Fruit fly (Drosophila melanogaster) whole organism, embryonic: ENCODE results near the gene CG33795.

ENCODE experiments used
- Atf3 ChIP-seq: fragments of 200-800 bp; sonication (Bioruptor generic); optimal IDR thresholded peaks from 3 replicates; lab custom pipeline; 2016; ENCODE audit warnings: missing biosample characterization, missing genetic modification characterization
- CG1024 ChIP-seq: fragments of 200-800 bp; sonication (Bioruptor generic); IDR thresholded peaks from 2 replicates; pipeline ENCODE4 v1.3.6; 2022; ENCODE audit warnings: missing biosample characterization, missing genetic modification characterization
- CG10565 ChIP-seq: fragments of 200-800 bp; sonication (Bioruptor generic); optimal IDR thresholded peaks from 3 replicates; lab custom pipeline; 2016; ENCODE audit warnings: missing biosample characterization, mild to moderate bottlenecking, missing genetic modification characterization
- CG11696 ChIP-seq: fragments of 200-800 bp; sonication (Bioruptor generic); IDR thresholded peaks from 2 replicates; pipeline ENCODE4 v1.3.6; 2022; ENCODE audit warnings: missing biosample characterization, missing genetic modification characterization
- CG12155 ChIP-seq: fragments of 200-800 bp; sonication (Bioruptor generic); optimal IDR thresholded peaks from 3 replicates; lab custom pipeline; 2016; ENCODE audit warnings: missing biosample characterization, missing genetic modification characterization
- CG12942 ChIP-seq: fragments of 200-800 bp; sonication (Bioruptor generic); optimal IDR thresholded peaks from 3 replicates; lab custom pipeline; 2016; ENCODE audit warnings: missing biosample characterization, missing genetic modification characterization
- CG13894 ChIP-seq: fragments of 200-800 bp; sonication (Bioruptor generic); optimal IDR thresholded peaks from 3 replicates; lab custom pipeline; 2018; ENCODE audit warnings: missing biosample characterization, mild to moderate bottlenecking, missing genetic modification characterization, moderate library complexity
- CG14441 ChIP-seq: fragments of 200-800 bp; sonication (Bioruptor generic); IDR thresholded peaks from 2 replicates; pipeline ENCODE4 v1.3.6; 2022; ENCODE audit warnings: missing biosample characterization, missing genetic modification characterization
- CG17568 ChIP-seq: fragments of 200-800 bp; sonication (Bioruptor generic); optimal IDR thresholded peaks from 2 replicates; lab custom pipeline; 2018; ENCODE audit warnings: missing biosample characterization, mild to moderate bottlenecking, missing genetic modification characterization, moderate library complexity
- CG2129 ChIP-seq: fragments of 200-800 bp; sonication (Bioruptor generic); IDR thresholded peaks from 2 replicates; pipeline ENCODE4 v1.3.6; 2022; ENCODE audit warnings: missing biosample characterization, missing genetic modification characterization; ENCODE audit not compliant: partially characterized antibody
- CG31224 ChIP-seq: fragments of 200-800 bp; sonication (Bioruptor generic); IDR thresholded peaks from 2 replicates; pipeline ENCODE4 v1.3.6; 2022; ENCODE audit warnings: missing biosample characterization, missing genetic modification characterization
- CG33213 ChIP-seq: fragments of 200-800 bp; sonication (Bioruptor generic); optimal IDR thresholded peaks from 3 replicates; lab custom pipeline; 2016; ENCODE audit warnings: missing biosample characterization, missing genetic modification characterization
- CG4424 ChIP-seq: fragments of 200-800 bp; sonication (Bioruptor generic); optimal IDR thresholded peaks from 3 replicates; lab custom pipeline; 2016; ENCODE audit warnings: missing biosample characterization, missing genetic modification characterization
- CG4707 ChIP-seq: fragments of 200-800 bp; sonication (Bioruptor generic); optimal IDR thresholded peaks from 2 replicates; lab custom pipeline; 2018; ENCODE audit warnings: missing biosample characterization, mild to moderate bottlenecking, missing genetic modification characterization, moderate library complexity
- CG4854 ChIP-seq: fragments of 200-800 bp; sonication (Bioruptor generic); optimal IDR thresholded peaks from 2 replicates; lab custom pipeline; 2016; ENCODE audit warnings: missing biosample characterization, missing genetic modification characterization, inconsistent platforms
- CG5245 ChIP-seq: fragments of 200-800 bp; sonication (Bioruptor generic); optimal IDR thresholded peaks from 3 replicates; lab custom pipeline; 2016; ENCODE audit warnings: missing biosample characterization, missing genetic modification characterization
- CG6272 ChIP-seq: fragments of 200-800 bp; sonication (Bioruptor generic); IDR thresholded peaks from 2 replicates; pipeline ENCODE4 v1.3.6; 2022; ENCODE audit warnings: missing biosample characterization, missing genetic modification characterization
- CG6654 ChIP-seq: fragments of 200-800 bp; sonication (Bioruptor generic); optimal IDR thresholded peaks from 2 replicates; lab custom pipeline; 2017; ENCODE audit warnings: missing biosample characterization, mild to moderate bottlenecking, missing genetic modification characterization
- CG6854 ChIP-seq: fragments of 200-800 bp; sonication (Bioruptor generic); optimal IDR thresholded peaks from 3 replicates; lab custom pipeline; 2017; ENCODE audit warnings: missing biosample characterization, mild to moderate bottlenecking, missing genetic modification characterization
- CG7928 ChIP-seq: fragments of 200-800 bp; sonication (Bioruptor generic); optimal IDR thresholded peaks from 2 replicates; lab custom pipeline; 2017; ENCODE audit warnings: missing biosample characterization, mild to moderate bottlenecking, missing genetic modification characterization
- CG8388 ChIP-seq: fragments of 200-800 bp; sonication (Bioruptor generic); optimal IDR thresholded peaks from 2 replicates; lab custom pipeline; 2019; ENCODE audit warnings: missing biosample characterization, mild to moderate bottlenecking, missing genetic modification characterization, moderate library complexity
- CG8478 ChIP-seq: fragments of >200 bp; optimal IDR thresholded peaks from 2 replicates; lab custom pipeline; 2018
- CG9609 ChIP-seq: fragments of 200-800 bp; sonication (Bioruptor generic); optimal IDR thresholded peaks from 3 replicates; lab custom pipeline; 2016; ENCODE audit warnings: missing biosample characterization, missing genetic modification characterization
- Camta ChIP-seq: fragments of 200-800 bp; sonication (Bioruptor generic); optimal IDR thresholded peaks from 2 replicates; lab custom pipeline; 2016; ENCODE audit warnings: missing biosample characterization, missing genetic modification characterization
- GATAe ChIP-seq: fragments of 200-800 bp; sonication (Bioruptor generic); conservative IDR thresholded peaks from 2 replicates; pipeline ENCODE4 v1.3.6; 2022; ENCODE audit warnings: missing biosample characterization, missing genetic modification characterization
- HLH3B ChIP-seq: fragments of 200-800 bp; sonication (Bioruptor generic); IDR thresholded peaks from 2 replicates; pipeline ENCODE4 v1.3.6; 2022; ENCODE audit warnings: missing biosample characterization, missing genetic modification characterization
- NFAT ChIP-seq: fragments of 200-800 bp; sonication (Bioruptor generic); IDR thresholded peaks from 2 replicates; pipeline ENCODE4 v1.3.6; 2022; ENCODE audit warnings: missing biosample characterization, missing genetic modification characterization
- Rfx ChIP-seq: fragments of 200-800 bp; sonication (Bioruptor generic); IDR thresholded peaks from 2 replicates; pipeline ENCODE4 v1.3.6; 2022; ENCODE audit warnings: missing biosample characterization, missing genetic modification characterization
- Ssrp ChIP-seq: fragments of 200-800 bp; sonication (Bioruptor generic); optimal IDR thresholded peaks from 2 replicates; lab custom pipeline; 2018; ENCODE audit warnings: missing biosample characterization, mild to moderate bottlenecking, missing genetic modification characterization, moderate library complexity
- Usf ChIP-seq: fragments of 200-800 bp; sonication (Bioruptor generic); optimal IDR thresholded peaks from 2 replicates; lab custom pipeline; 2017; ENCODE audit warnings: missing genotype, missing biosample characterization, missing genetic modification characterization
- abd-A ChIP-seq: fragments of 200-800 bp; sonication (Bioruptor generic); optimal IDR thresholded peaks from 3 replicates; lab custom pipeline; 2019; ENCODE audit warnings: missing biosample characterization, mild to moderate bottlenecking, missing genetic modification characterization, moderate library complexity
- ash1 ChIP-seq: fragments of 200-800 bp; sonication (Bioruptor generic); optimal IDR thresholded peaks from 2 replicates; lab custom pipeline; 2018; ENCODE audit warnings: missing biosample characterization, mild to moderate bottlenecking, missing genetic modification characterization
- ato ChIP-seq: fragments of 200-800 bp; sonication (Bioruptor generic); IDR thresholded peaks from 2 replicates; pipeline ENCODE4 v1.3.6; 2022; ENCODE audit warnings: missing biosample characterization, missing genetic modification characterization; ENCODE audit not compliant: partially characterized antibody
- bcd ChIP-seq: fragments of 200-800 bp; sonication (Bioruptor generic); optimal IDR thresholded peaks from 2 replicates; lab custom pipeline; 2017; ENCODE audit warnings: missing biosample characterization, mild to moderate bottlenecking, missing genetic modification characterization
- bigmax ChIP-seq: fragments of 200-800 bp; sonication (Bioruptor generic); optimal IDR thresholded peaks from 2 replicates; lab custom pipeline; 2018; ENCODE audit warnings: missing biosample characterization, mild to moderate bottlenecking, missing genetic modification characterization
- cas ChIP-seq: fragments of 200-800 bp; sonication (Bioruptor generic); IDR thresholded peaks from 2 replicates; pipeline ENCODE4 v1.3.6; 2022; ENCODE audit warnings: missing biosample characterization, missing genetic modification characterization
- dpn ChIP-seq, 2 experiments: fragments of 200-800 bp; sonication (Bioruptor generic); optimal IDR thresholded peaks; 3 replicates each; lab custom pipeline; 2016; ENCODE audit warnings: missing biosample characterization in 2 of 2, missing genetic modification characterization in 2 of 2
- her ChIP-seq: fragments of 200-800 bp; sonication (Bioruptor generic); optimal IDR thresholded peaks from 2 replicates; lab custom pipeline; 2016; ENCODE audit warnings: missing biosample characterization, missing genetic modification characterization
- hth ChIP-seq: fragments of >200 bp; optimal IDR thresholded peaks from 2 replicates; lab custom pipeline; 2017; ENCODE audit warnings: inconsistent platforms
- kay ChIP-seq: fragments of 200-800 bp; sonication (Bioruptor generic); optimal IDR thresholded peaks from 2 replicates; lab custom pipeline; 2016; ENCODE audit warnings: missing biosample characterization, missing genetic modification characterization
- mam ChIP-seq: fragments of 200-800 bp; sonication (Bioruptor generic); optimal IDR thresholded peaks from 3 replicates; lab custom pipeline; 2016; ENCODE audit warnings: missing biosample characterization, missing genetic modification characterization
- nerfin-1 ChIP-seq: fragments of 200-800 bp; sonication (Bioruptor generic); optimal IDR thresholded peaks from 3 replicates; lab custom pipeline; 2019; ENCODE audit warnings: missing biosample characterization, mild to moderate bottlenecking, missing genetic modification characterization, moderate library complexity
- nom ChIP-seq: fragments of 200-800 bp; sonication (Bioruptor generic); optimal IDR thresholded peaks from 2 replicates; lab custom pipeline; 2017; ENCODE audit warnings: missing biosample characterization, missing genetic modification characterization, mild to moderate bottlenecking, moderate library complexity, missing genetic modification reagents
- pb ChIP-seq: fragments of 200-800 bp; sonication (Bioruptor generic); optimal IDR thresholded peaks from 3 replicates; lab custom pipeline; 2016; ENCODE audit warnings: missing biosample characterization, missing genetic modification characterization
- run ChIP-seq: fragments of 200-800 bp; sonication (Bioruptor generic); optimal IDR thresholded peaks from 3 replicates; lab custom pipeline; 2018; ENCODE audit warnings: missing biosample characterization, mild to moderate bottlenecking, missing genetic modification characterization
- salm ChIP-seq: fragments of 200-800 bp; sonication (Bioruptor generic); optimal IDR thresholded peaks from 2 replicates; lab custom pipeline; 2018; ENCODE audit warnings: missing biosample characterization, mild to moderate bottlenecking, missing genetic modification characterization
- sob ChIP-seq: fragments of 200-800 bp; sonication (Bioruptor generic); IDR thresholded peaks from 2 replicates; pipeline ENCODE4 v1.3.6; 2022; ENCODE audit warnings: missing biosample characterization, missing genetic modification characterization
- unpg ChIP-seq: fragments of 200-800 bp; sonication (Bioruptor generic); optimal IDR thresholded peaks from 3 replicates; lab custom pipeline; 2018; ENCODE audit warnings: missing biosample characterization, mild to moderate bottlenecking, missing genetic modification characterization, moderate library complexity
- vfl ChIP-seq: fragments of 200-800 bp; sonication (Bioruptor generic); optimal IDR thresholded peaks from 2 replicates; lab custom pipeline; 2016; ENCODE audit warnings: missing biosample characterization, missing genetic modification characterization
- vvl ChIP-seq: fragments of 200-800 bp; sonication (Bioruptor generic); IDR thresholded peaks from 2 replicates; pipeline ENCODE4 v1.3.6; 2022; ENCODE audit warnings: missing biosample characterization, missing genetic modification characterization
- wek ChIP-seq: fragments of 200-800 bp; sonication (Bioruptor generic); optimal IDR thresholded peaks from 3 replicates; lab custom pipeline; 2018; ENCODE audit warnings: missing biosample characterization, mild to moderate bottlenecking, missing genetic modification characterization, moderate library complexity

CG33795 gene

DNA sequence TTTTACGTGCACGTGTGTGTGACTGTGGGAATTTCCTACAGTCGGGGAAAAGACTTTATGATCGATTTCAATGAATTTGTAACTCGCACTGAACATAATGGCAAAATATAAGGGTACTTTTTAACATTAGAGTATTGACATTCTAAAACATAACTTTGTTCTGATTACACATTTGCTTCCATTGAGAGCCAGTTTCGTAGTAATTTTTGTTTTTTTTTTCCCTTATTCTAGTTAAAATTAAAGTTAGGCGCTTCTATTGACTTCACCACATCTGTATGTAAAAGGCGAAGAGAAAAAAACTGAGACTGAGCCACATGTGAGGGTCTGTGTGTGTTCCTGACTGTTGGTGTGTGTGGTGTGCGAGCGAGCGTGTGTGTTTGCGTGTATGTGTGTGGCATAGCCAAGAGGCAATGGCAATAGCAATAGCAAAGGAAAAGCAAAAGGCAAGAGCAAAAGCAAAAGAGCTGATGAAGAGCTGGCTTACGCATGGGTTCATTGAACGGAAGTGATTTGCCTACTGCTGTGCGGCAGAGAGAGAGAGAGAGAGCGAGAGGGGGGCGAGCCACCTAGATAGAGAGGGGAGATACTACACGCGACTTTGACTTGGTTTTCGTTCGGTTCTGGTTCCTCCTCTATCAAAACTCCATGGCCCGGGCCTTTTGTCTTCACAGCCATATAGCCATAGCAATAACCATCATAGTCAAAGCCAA is 9.2 kb downstream of the CG33795 start (continued):
- TF ChIP-seq Rfx (GFP tag; lab: Robert Waterston, UW) (peak; percentile 57), CG12942 (peak; percentile 32), ato (GFP tag; lab: Robert Waterston, UW) (no peak), Usf (GFP tag; lab: Kevin White, UChicago) (peak; percentile 42), CG12155 (peak; percentile 64), CG6272 (GFP tag; lab: Robert Waterston, UW) (no peak), CG33213 (GFP tag; lab: Kevin White, UChicago) (peak; percentile 28), CG31224 (GFP tag; lab: Robert Waterston, UW) (peak; percentile 41), CG17568 (GFP tag; lab: Kevin White, UChicago) (peak; percentile 62), salm (peak; percentile 48), unpg (GFP tag; lab: Kevin White, UChicago) (peak; percentile 67), sob (GFP tag; lab: Robert Waterston, UW) (no peak; the same call in 1 of the 2 replicates), her (peak; percentile 71), CG14441 (peak; percentile 36; the same call in 1 of the 2 replicates), CG4424 (GFP tag; lab: Kevin White, UChicago) (peak; percentile 69), CG4854 (GFP tag; lab: Kevin White, UChicago) (peak; percentile 37), dpn (GFP tag; optimal IDR thresholded peaks at IDR 0.05; lab: Kevin White, UChicago) (peak; percentile 71 to 79), vfl (GFP tag; lab: Kevin White, UChicago) (no peak), CG5245 (GFP tag; lab: Kevin White, UChicago) (peak; percentile 60), CG6654 (GFP tag; lab: Kevin White, UChicago) (no peak), CG9609 (GFP tag; lab: Kevin White, UChicago) (peak; percentile 48), CG2129 (no peak), CG6854 (GFP tag; lab: Kevin White, UChicago) (peak; percentile 61), bigmax (GFP tag; lab: Kevin White, UChicago) (no peak), CG1024 (GFP tag; lab: Robert Waterston, UW) (no peak), hth (lab: Kevin White, UChicago) (no peak), mam (GFP tag; lab: Kevin White, UChicago) (peak; percentile 85), run (tag; lab: Kevin White, UChicago) (peak; percentile 23), bcd (GFP tag; lab: Kevin White, UChicago) (peak; percentile 63), CG7928 (GFP tag; lab: Kevin White, UChicago) (peak; percentile 14), ash1 (GFP tag; lab: Kevin White, UChicago) (no peak), CG11696 (GFP tag; lab: Robert Waterston, UW) (peak; percentile 88), wek (GFP tag; lab: Kevin White, UChicago) (no peak), vvl (GFP tag; lab: Robert Waterston, UW) (peak; percentile 44), Camta (GFP tag; lab: Kevin White, UChicago) (peak; percentile 59), GATAe (GFP tag; lab: Robert Waterston, UW) (no peak), HLH3B (peak; percentile 66), Ssrp (peak; percentile 59), Atf3 (GFP tag; lab: Kevin White, UChicago) (no peak), CG13894 (tag; lab: Kevin White, UChicago) (peak; percentile 78), kay (no peak), NFAT (GFP tag; lab: Robert Waterston, UW) (peak; percentile 32; the same call in 1 of the 2 replicates), CG4707 (GFP tag; lab: Kevin White, UChicago) (peak; percentile 40), CG10565 (no peak), CG8478 (lab: Kevin White, UChicago) (no peak), CG8388 (GFP tag; lab: Kevin White, UChicago) (peak; percentile 60), abd-A (tag; lab: Kevin White, UChicago) (peak; percentile 52), nom (peak; percentile 5), nerfin-1 (tag; lab: Kevin White, UChicago) (peak; percentile 56), cas (GFP tag; lab: Robert Waterston, UW) (no peak), pb (GFP tag; lab: Kevin White, UChicago) (peak; percentile 53)
